Worm (Caenorhabditis elegans) whole organism, mixed stage, embryonic: Measurements from ENCODE around the gene EEED8.18.

Experiments used
- ces-1 ChIP-seq: fragments of 150-350 bp; optimal IDR thresholded peaks from 2 replicates; lab custom pipeline; 2014; ENCODE audit warnings: missing biosample characterization, missing genetic modification reagents, missing genetic modification characterization
- elt-1 ChIP-seq: sonication (generic microtip); optimal IDR thresholded peaks from 2 replicates; lab custom pipeline; 2017; ENCODE audit warnings: missing genetic modification characterization, mild to moderate bottlenecking, missing compliant biosample characterization, antibody characterized with exemption, moderate library complexity, borderline replicate concordance; ENCODE audit not compliant: insufficient read depth
- elt-3 ChIP-seq: fragments of 150-350 bp; optimal IDR thresholded peaks from 2 replicates; lab custom pipeline; 2014; ENCODE audit warnings: missing biosample characterization, missing genetic modification characterization
- lin-13 ChIP-seq: fragments of 150-350 bp; optimal IDR thresholded peaks from 2 replicates; lab custom pipeline; 2014; ENCODE audit warnings: missing biosample characterization, missing genetic modification characterization
- mep-1 ChIP-seq: fragments of 150-350 bp; optimal IDR thresholded peaks from 2 replicates; lab custom pipeline; 2017; ENCODE audit warnings: missing biosample characterization, missing genetic modification reagents, missing genetic modification characterization, inconsistent platforms
- nhr-237 ChIP-seq: fragments of 150-350 bp; optimal IDR thresholded peaks from 2 replicates; lab custom pipeline; 2014; ENCODE audit warnings: missing biosample characterization, missing genetic modification characterization
- nhr-76 ChIP-seq: sonication (generic microtip); optimal IDR thresholded peaks from 2 replicates; lab custom pipeline; 2017; ENCODE audit warnings: missing biosample characterization, missing genetic modification characterization
- pha-4 ChIP-seq: fragments of 150-350 bp; optimal IDR thresholded peaks from 2 replicates; lab custom pipeline; 2018; ENCODE audit warnings: missing biosample characterization, missing genetic modification reagents, missing genetic modification characterization
- sem-2 ChIP-seq: fragments of 200-800 bp; sonication (Bioruptor generic); optimal IDR thresholded peaks from 2 replicates; lab custom pipeline; 2018; ENCODE audit warnings: mild to moderate bottlenecking, missing genetic modification characterization, missing compliant biosample characterization
- snpc-4 ChIP-seq: fragments of 150-350 bp; optimal IDR thresholded peaks from 2 replicates; lab custom pipeline; 2014; ENCODE audit warnings: missing biosample characterization, missing genetic modification characterization
- sptf-1 ChIP-seq: sonication (generic microtip); optimal IDR thresholded peaks from 2 replicates; lab custom pipeline; 2017; ENCODE audit warnings: mild to moderate bottlenecking, missing genetic modification characterization, moderate library complexity, missing compliant biosample characterization
- unc-39 ChIP-seq: fragments of 150-350 bp; optimal IDR thresholded peaks from 2 replicates; lab custom pipeline; 2014; ENCODE audit warnings: missing biosample characterization, missing genetic modification characterization
- zip-8 ChIP-seq: fragments of 150-350 bp; optimal IDR thresholded peaks from 2 replicates; lab custom pipeline; 2014; ENCODE audit warnings: missing biosample characterization, missing genetic modification characterization
- ztf-11 ChIP-seq: fragments of 150-350 bp; optimal IDR thresholded peaks from 2 replicates; lab custom pipeline; 2014; ENCODE audit warnings: missing biosample characterization, missing genetic modification characterization

- TF ChIP-seq zip-8 (tag; lab: Kevin White, UChicago) (no peak), snpc-4 (no peak), unc-39 (tag; lab: Kevin White, UChicago) (no peak), sptf-1 (tag; lab: Kevin White, UChicago) (no peak), nhr-76 (tag; lab: Kevin White, UChicago) (no peak), pha-4 (tag; lab: Kevin White, UChicago) (no peak), ces-1 (GFP tag; lab: Kevin White, UChicago) (no peak), ztf-11 (no peak), elt-1 (tag; lab: Kevin White, UChicago) (no peak), nhr-237 (tag; lab: Kevin White, UChicago) (no peak), mep-1 (tag; lab: Kevin White, UChicago) (no peak), elt-3 (tag; lab: Kevin White, UChicago) (no peak), sem-2 (GFP tag; lab: Kevin White, UChicago) (no peak), lin-13 (tag; lab: Kevin White, UChicago) (no peak)
These were observed 34.1 kb upstream of the EEED8.18 start, which contains the start of gene nmr-1 for ce11 chrII:5446506-5446905.
